Worm (Caenorhabditis elegans) whole organism, L1 larva: Measurements from ENCODE around the gene K04C1.3.

Experiments used
- C04F5.9 ChIP-seq: sonication (generic microtip); optimal IDR thresholded peaks from 2 replicates; lab custom pipeline; 2016; ENCODE audit warnings: missing genetic modification characterization, missing compliant biosample characterization
- C34B4.2 ChIP-seq: sonication (generic microtip); optimal IDR thresholded peaks from 2 replicates; lab custom pipeline; 2017; ENCODE audit warnings: mild to moderate bottlenecking, missing genetic modification characterization, missing compliant biosample characterization
- F16B12.6 ChIP-seq: fragments of 150-350 bp; optimal IDR thresholded peaks from 2 replicates; lab custom pipeline; 2014; ENCODE audit warnings: missing biosample characterization, missing genetic modification characterization
- aha-1 ChIP-seq: fragments of 150-350 bp; optimal IDR thresholded peaks from 2 replicates; lab custom pipeline; 2014; ENCODE audit warnings: missing biosample characterization, missing genetic modification characterization
- alr-1 ChIP-seq: fragments of 200-800 bp; sonication (Bioruptor generic); optimal IDR thresholded peaks from 2 replicates; lab custom pipeline; 2018; ENCODE audit warnings: borderline replicate concordance, mild to moderate bottlenecking, missing genetic modification characterization, missing compliant biosample characterization
- aly-2 ChIP-seq: fragments of 150-350 bp; optimal IDR thresholded peaks from 2 replicates; lab custom pipeline; 2014; ENCODE audit warnings: missing biosample characterization, missing genetic modification characterization
- ama-1 ChIP-seq: fragments of 150-350 bp; optimal IDR thresholded peaks from 2 replicates; lab custom pipeline; 2014
- ceh-90 ChIP-seq: sonication (generic microtip); optimal IDR thresholded peaks from 2 replicates; lab custom pipeline; 2016; ENCODE audit warnings: missing genetic modification characterization, missing compliant biosample characterization
- dpl-1 ChIP-seq, 3 experiments: fragments of 150-350 bp in 2 of 3; sonication (generic microtip) in 1 of 3; optimal IDR thresholded peaks; 2 replicates each; lab custom pipeline; 2014 to 2017; ENCODE audit warnings: missing biosample characterization in 3 of 3, missing genetic modification characterization in 3 of 3, missing genetic modification reagents in 3 of 3
- dsc-1 ChIP-seq: sonication (generic microtip); optimal IDR thresholded peaks from 2 replicates; lab custom pipeline; 2016; ENCODE audit warnings: mild to moderate bottlenecking, missing genetic modification characterization, missing compliant biosample characterization
- efl-1 ChIP-seq, 4 experiments: fragments of 150-350 bp; optimal IDR thresholded peaks in 3 of 4; peaks in 1 of 4; 1 replicate in 1 of 4; 2 replicates in 3 of 4; lab custom pipeline; 2014; ENCODE audit warnings: missing biosample characterization in 2 of 4, missing genetic modification characterization in 2 of 4, missing genetic modification reagents in 2 of 4
- efl-3 ChIP-seq: fragments of 200-800 bp; sonication (Bioruptor generic); optimal IDR thresholded peaks from 2 replicates; lab custom pipeline; 2018; ENCODE audit warnings: mild to moderate bottlenecking, missing genetic modification characterization, missing compliant biosample characterization
- egl-13 ChIP-seq: sonication (generic microtip); optimal IDR thresholded peaks from 2 replicates; lab custom pipeline; 2016; ENCODE audit warnings: missing genotype, missing genetic modification reagents, missing genetic modification characterization, missing compliant biosample characterization
- elt-3 ChIP-seq, 6 experiments: fragments of 150-350 bp in 1 of 6; sonication (generic microtip); optimal IDR thresholded peaks; 2 replicates each; lab custom pipeline; 2017 to 2018; ENCODE audit warnings: missing biosample characterization in 6 of 6, missing genetic modification characterization in 6 of 6, inconsistent platforms in 1 of 6
- hlh-4 ChIP-seq: sonication (generic microtip); optimal IDR thresholded peaks from 2 replicates; lab custom pipeline; 2016; ENCODE audit warnings: mild to moderate bottlenecking, missing genetic modification characterization, missing compliant biosample characterization
- isw-1 ChIP-seq: fragments of 200-800 bp; sonication (Bioruptor generic); IDR thresholded peaks from 2 replicates; pipeline ENCODE4 v1.3.6; 2022; ENCODE audit warnings: missing genetic modification characterization, missing compliant biosample characterization
- lin-13 ChIP-seq: fragments of 150-350 bp; optimal IDR thresholded peaks from 2 replicates; lab custom pipeline; 2014; ENCODE audit warnings: missing biosample characterization, missing genetic modification reagents, missing genetic modification characterization
- lin-14 ChIP-seq: fragments of 200-800 bp; sonication (Bioruptor generic); optimal IDR thresholded peaks from 2 replicates; lab custom pipeline; 2018; ENCODE audit warnings: mild to moderate bottlenecking, missing genetic modification characterization, moderate library complexity, missing compliant biosample characterization
- lin-15B ChIP-seq: fragments of 150-350 bp; sonication (generic microtip); optimal IDR thresholded peaks from 3 replicates; lab custom pipeline; 2014; ENCODE audit warnings: missing biosample characterization, missing genetic modification characterization
- lin-35 ChIP-seq, 2 experiments: fragments of 150-350 bp; optimal IDR thresholded peaks; 2 replicates each; lab custom pipeline; 2014; ENCODE audit warnings: missing biosample characterization in 2 of 2, missing genetic modification characterization in 2 of 2, missing genetic modification reagents in 2 of 2
- lin-39 ChIP-seq: fragments of 150-350 bp; optimal IDR thresholded peaks from 2 replicates; lab custom pipeline; 2014; ENCODE audit warnings: missing biosample characterization, missing genetic modification reagents, missing genetic modification characterization
- lir-3 ChIP-seq: sonication (generic microtip); optimal IDR thresholded peaks from 2 replicates; lab custom pipeline; 2016; ENCODE audit warnings: mild to moderate bottlenecking, missing genetic modification characterization, moderate library complexity, missing compliant biosample characterization; ENCODE audit not compliant: poor library complexity
- lsy-2 ChIP-seq, 2 experiments: fragments of 150-350 bp; optimal IDR thresholded peaks; 2 replicates each; lab custom pipeline; 2014; ENCODE audit warnings: missing biosample characterization in 2 of 2, missing genetic modification characterization in 2 of 2
- mab-9 ChIP-seq: fragments of 200-800 bp; sonication (Bioruptor generic); IDR thresholded peaks from 2 replicates; pipeline ENCODE4 v1.3.6; 2022; ENCODE audit warnings: missing genetic modification reagents, missing genetic modification characterization, missing compliant biosample characterization
- mdl-1 ChIP-seq, 2 experiments: fragments of 150-350 bp; optimal IDR thresholded peaks; 2 replicates each; lab custom pipeline; 2014 to 2017; ENCODE audit warnings: missing biosample characterization in 2 of 2, missing genetic modification characterization in 2 of 2, inconsistent platforms in 1 of 2
- mef-2 ChIP-seq: fragments of 150-350 bp; optimal IDR thresholded peaks from 2 replicates; lab custom pipeline; 2014; ENCODE audit warnings: missing biosample characterization, missing genetic modification characterization
- nhr-11 ChIP-seq: fragments of 150-350 bp; optimal IDR thresholded peaks from 2 replicates; lab custom pipeline; 2014; ENCODE audit warnings: missing biosample characterization, missing genetic modification characterization
- nhr-12 ChIP-seq: sonication (generic microtip); optimal IDR thresholded peaks from 2 replicates; lab custom pipeline; 2017; ENCODE audit warnings: missing biosample characterization, missing genetic modification characterization
- nhr-19 ChIP-seq: fragments of 200-800 bp; sonication (Bioruptor generic); conservative IDR thresholded peaks from 2 replicates; pipeline ENCODE4 v1.3.6; 2022; ENCODE audit warnings: missing genetic modification characterization, missing compliant biosample characterization
- nhr-237 ChIP-seq: fragments of 150-350 bp; optimal IDR thresholded peaks from 2 replicates; lab custom pipeline; 2014; ENCODE audit warnings: missing biosample characterization, missing genetic modification characterization
- nhr-76 ChIP-seq: sonication (generic microtip); optimal IDR thresholded peaks from 2 replicates; lab custom pipeline; 2017; ENCODE audit warnings: missing biosample characterization, missing genetic modification characterization
- nhr-77 ChIP-seq: fragments of 150-350 bp; optimal IDR thresholded peaks from 2 replicates; lab custom pipeline; 2014; ENCODE audit warnings: missing biosample characterization, missing genetic modification characterization
- nhr-84 ChIP-seq: sonication (generic microtip); optimal IDR thresholded peaks from 2 replicates; lab custom pipeline; 2017; ENCODE audit warnings: missing biosample characterization, missing genetic modification characterization
- nhr-85 ChIP-seq: sonication (generic microtip); peaks from one replicate; lab custom pipeline; 2016; ENCODE audit warnings: missing genetic modification characterization, inconsistent platforms, missing compliant biosample characterization
- nhr-90 ChIP-seq: sonication (generic microtip); optimal IDR thresholded peaks from 2 replicates; lab custom pipeline; 2016; ENCODE audit warnings: mild to moderate bottlenecking, missing genetic modification characterization, missing compliant biosample characterization; ENCODE audit not compliant: poor library complexity
- pag-3 ChIP-seq: sonication (generic microtip); optimal IDR thresholded peaks from 2 replicates; lab custom pipeline; 2017; ENCODE audit warnings: missing genetic modification characterization, mild to moderate bottlenecking, missing compliant biosample characterization, antibody characterized with exemption, borderline replicate concordance; ENCODE audit not compliant: insufficient read depth
- pax-3 ChIP-seq: fragments of 200-800 bp; sonication (Bioruptor generic); optimal IDR thresholded peaks from 2 replicates; lab custom pipeline; 2018; ENCODE audit warnings: mild to moderate bottlenecking, missing genetic modification characterization, moderate library complexity, missing compliant biosample characterization
- pqm-1 ChIP-seq: sonication (generic microtip); optimal IDR thresholded peaks from 3 replicates; lab custom pipeline; 2017; ENCODE audit warnings: missing biosample characterization, missing genetic modification characterization
- rnt-1 ChIP-seq: sonication (generic microtip); optimal IDR thresholded peaks from 2 replicates; lab custom pipeline; 2016; ENCODE audit warnings: mild to moderate bottlenecking, missing genetic modification characterization, moderate library complexity, missing compliant biosample characterization
- skn-1 ChIP-seq: fragments of 150-350 bp; optimal IDR thresholded peaks from 2 replicates; lab custom pipeline; 2014; ENCODE audit warnings: missing biosample characterization, missing genetic modification characterization
- snu-23 ChIP-seq: sonication (generic microtip); optimal IDR thresholded peaks from 2 replicates; lab custom pipeline; 2016; ENCODE audit warnings: missing genetic modification characterization, missing compliant biosample characterization
- sptf-1 ChIP-seq: fragments of 150-350 bp; optimal IDR thresholded peaks from 2 replicates; lab custom pipeline; 2014; ENCODE audit warnings: missing biosample characterization, missing genetic modification characterization
- sup-37 ChIP-seq: fragments of 200-800 bp; sonication (Bioruptor generic); optimal IDR thresholded peaks from 2 replicates; lab custom pipeline; 2018; ENCODE audit warnings: mild to moderate bottlenecking, missing genetic modification characterization, missing compliant biosample characterization
- swsn-7 ChIP-seq: sonication (generic microtip); optimal IDR thresholded peaks from 2 replicates; lab custom pipeline; 2016; ENCODE audit warnings: missing genetic modification characterization, missing compliant biosample characterization
- tbx-2 ChIP-seq: sonication (generic microtip); optimal IDR thresholded peaks from 2 replicates; lab custom pipeline; 2016; ENCODE audit warnings: missing genetic modification characterization, missing compliant biosample characterization
- tlp-1 ChIP-seq: fragments of 150-350 bp; optimal IDR thresholded peaks from 2 replicates; lab custom pipeline; 2014; ENCODE audit warnings: missing biosample characterization, missing genetic modification characterization
- unc-30 ChIP-seq: sonication (generic microtip); optimal IDR thresholded peaks from 2 replicates; lab custom pipeline; 2017; ENCODE audit warnings: missing biosample characterization, missing genetic modification characterization
- unc-62 ChIP-seq: fragments of 150-350 bp; optimal IDR thresholded peaks from 2 replicates; lab custom pipeline; 2014; ENCODE audit warnings: missing biosample characterization, missing genetic modification reagents, missing genetic modification characterization
- unc-86 ChIP-seq: sonication (generic microtip); optimal IDR thresholded peaks from 2 replicates; lab custom pipeline; 2016; ENCODE audit warnings: missing genetic modification characterization, missing compliant biosample characterization
- unc-98 ChIP-seq: fragments of 200-800 bp; sonication (Bioruptor generic); IDR thresholded peaks from 2 replicates; pipeline ENCODE4 v1.3.6; 2022; ENCODE audit warnings: missing genetic modification characterization, missing compliant biosample characterization
- zag-1 ChIP-seq: fragments of 150-350 bp; optimal IDR thresholded peaks from 2 replicates; lab custom pipeline; 2014; ENCODE audit warnings: missing biosample characterization, missing genetic modification characterization
- zip-4 ChIP-seq: fragments of 200-800 bp; sonication (Bioruptor generic); optimal IDR thresholded peaks from 2 replicates; lab custom pipeline; 2018; ENCODE audit warnings: mild to moderate bottlenecking, missing genetic modification characterization, moderate library complexity, missing compliant biosample characterization
- ztf-11 ChIP-seq, 2 experiments: sonication (generic microtip); optimal IDR thresholded peaks; 2 replicates each; lab custom pipeline; 2016 to 2017; ENCODE audit warnings: missing genetic modification characterization in 2 of 2, missing biosample characterization in 1 of 2, missing compliant biosample characterization in 1 of 2
- ztf-4 ChIP-seq: fragments of 150-350 bp; optimal IDR thresholded peaks from 2 replicates; lab custom pipeline; 2014; ENCODE audit warnings: missing biosample characterization, missing genetic modification characterization

The K04C1.3 gene

ce11 chrX:14287888-14288287 is 44.7 kb upstream of the K04C1.3 start (continued):
- no peak for TF ChIP-seq skn-1 (tag; lab: Kevin White, UChicago)
- TF ChIP-seq tbx-2 (tag; lab: Kevin White, UChicago) = peak; percentile 48
- TF ChIP-seq unc-30 = no peak
- TF ChIP-seq nhr-237 (tag; lab: Kevin White, UChicago) = no peak
- TF ChIP-seq nhr-77 = no peak
- no peak for TF ChIP-seq ztf-4 (tag; lab: Kevin White, UChicago)
- TF ChIP-seq elt-3 (tag; optimal IDR thresholded peaks at IDR 0.05; lab: Kevin White, UChicago) = no peak
- no peak for TF ChIP-seq nhr-12
- TF ChIP-seq nhr-76 (tag; lab: Kevin White, UChicago) = no peak
- TF ChIP-seq swsn-7 (tag; lab: Kevin White, UChicago) = peak; percentile 22
- TF ChIP-seq egl-13 (tag; lab: Kevin White, UChicago) = no peak
- TF ChIP-seq mab-9 (GFP tag; lab: Robert Waterston, UW) = no peak
- TF ChIP-seq nhr-85 (tag; lab: Kevin White, UChicago) = no peak
- peak; percentile 44 for TF ChIP-seq snu-23 (GFP tag; lab: Kevin White, UChicago)
- TF ChIP-seq zag-1 (tag; lab: Kevin White, UChicago) = no peak
- no peak for TF ChIP-seq hlh-4 (tag; lab: Kevin White, UChicago)
- TF ChIP-seq ceh-90 (tag; lab: Kevin White, UChicago) = no peak
- no peak for TF ChIP-seq alr-1 (tag; lab: Kevin White, UChicago)
- TF ChIP-seq rnt-1 = peak; percentile 92
- TF ChIP-seq unc-86 (tag; lab: Kevin White, UChicago) = no peak
- peak; percentile 65 for TF ChIP-seq nhr-19
- TF ChIP-seq lin-13 (GFP tag; lab: Kevin White, UChicago) = no peak
- TF ChIP-seq nhr-84 (tag; lab: Kevin White, UChicago) = no peak
- no peak for TF ChIP-seq dsc-1
- no peak for TF ChIP-seq aly-2
- no peak for TF ChIP-seq lin-15B
- TF ChIP-seq lsy-2 (tag; optimal IDR thresholded peaks at IDR 0.05; lab: Kevin White, UChicago) = peak; percentile 34 to 36
- TF ChIP-seq zip-4 = no peak
- TF ChIP-seq mdl-1 (tag; optimal IDR thresholded peaks at IDR 0.05; lab: Kevin White, UChicago) = peak in 1 of 2 experiments; percentile 32
- TF ChIP-seq C04F5.9 (tag; lab: Kevin White, UChicago) = no peak
- TF ChIP-seq efl-3 = no peak
- no peak for TF ChIP-seq efl-1 (optimal IDR thresholded peaks at IDR 0.05; lab: Kevin White, UChicago)
- TF ChIP-seq efl-1 (GFP tag; optimal IDR thresholded peaks at IDR 0.05 in 1 of 2; lab: Kevin White, UChicago) = peak in 1 of 2 experiments; percentile 71
- TF ChIP-seq isw-1 (GFP tag; lab: Robert Waterston, UW) = no peak
- no peak for TF ChIP-seq sptf-1 (tag; lab: Kevin White, UChicago)
- no peak for TF ChIP-seq lir-3 (tag; lab: Kevin White, UChicago)
- TF ChIP-seq F16B12.6 (tag; lab: Kevin White, UChicago) = no peak
- TF ChIP-seq pqm-1 (tag; lab: Kevin White, UChicago) = no peak
- no peak for TF ChIP-seq pax-3 (tag; lab: Kevin White, UChicago)
- no peak for TF ChIP-seq lin-39 (tag; lab: Kevin White, UChicago)
- no peak for TF ChIP-seq sup-37 (GFP tag; lab: Kevin White, UChicago)
- TF ChIP-seq mef-2 (tag; lab: Kevin White, UChicago) = no peak
- no peak for TF ChIP-seq unc-62
- no peak for TF ChIP-seq tlp-1 (tag; lab: Kevin White, UChicago)
- TF ChIP-seq nhr-11 (tag; lab: Kevin White, UChicago) = peak; percentile 6
- TF ChIP-seq nhr-90 (tag; lab: Kevin White, UChicago) = no peak
- TF ChIP-seq ama-1 (lab: Kevin White, UChicago) = no peak
- TF ChIP-seq lin-35 (GFP tag; optimal IDR thresholded peaks at IDR 0.05; lab: Kevin White, UChicago) = no peak
- no peak for TF ChIP-seq unc-98 (GFP tag; lab: Robert Waterston, UW)
- no peak for TF ChIP-seq aha-1 (tag; lab: Kevin White, UChicago)
- peak; percentile 89 for TF ChIP-seq lin-14 (GFP tag; lab: Kevin White, UChicago)
- no peak for TF ChIP-seq ztf-11 (tag; optimal IDR thresholded peaks at IDR 0.05; lab: Kevin White, UChicago)
- no peak for TF ChIP-seq dpl-1 (GFP tag; optimal IDR thresholded peaks at IDR 0.05; lab: Kevin White, UChicago)
- no peak for TF ChIP-seq pag-3 (tag; lab: Kevin White, UChicago)
- no peak for TF ChIP-seq C34B4.2 (tag; lab: Kevin White, UChicago)
